Worm (Caenorhabditis elegans): ENCODE results near the gene F19G12.3.

F19G12.3 gene

DNA sequence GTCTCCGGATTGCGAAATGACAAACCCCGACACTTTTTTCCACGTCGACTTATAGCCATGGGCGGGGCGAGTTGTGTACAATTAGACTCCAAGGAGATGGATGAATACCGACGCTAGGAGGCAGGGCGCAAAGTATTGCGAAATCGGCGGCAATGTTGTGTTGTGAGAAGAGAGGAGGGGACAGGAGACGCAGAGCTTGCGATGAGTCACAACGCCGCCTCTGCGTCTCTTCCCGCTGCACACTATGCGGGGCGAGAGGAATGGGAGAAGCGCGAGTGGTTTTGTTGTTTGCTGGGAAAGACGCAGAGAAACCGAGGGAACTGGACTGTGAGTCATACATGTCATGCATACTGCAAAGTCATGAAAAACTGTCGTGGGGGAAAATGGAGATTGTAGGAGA lies 29.8 kb downstream of the F19G12.3 start (continued):
- peak; percentile 64 for TF ChIP-seq irx-1 (tag; optimal IDR thresholded peaks at IDR 0.05)

DNA sequence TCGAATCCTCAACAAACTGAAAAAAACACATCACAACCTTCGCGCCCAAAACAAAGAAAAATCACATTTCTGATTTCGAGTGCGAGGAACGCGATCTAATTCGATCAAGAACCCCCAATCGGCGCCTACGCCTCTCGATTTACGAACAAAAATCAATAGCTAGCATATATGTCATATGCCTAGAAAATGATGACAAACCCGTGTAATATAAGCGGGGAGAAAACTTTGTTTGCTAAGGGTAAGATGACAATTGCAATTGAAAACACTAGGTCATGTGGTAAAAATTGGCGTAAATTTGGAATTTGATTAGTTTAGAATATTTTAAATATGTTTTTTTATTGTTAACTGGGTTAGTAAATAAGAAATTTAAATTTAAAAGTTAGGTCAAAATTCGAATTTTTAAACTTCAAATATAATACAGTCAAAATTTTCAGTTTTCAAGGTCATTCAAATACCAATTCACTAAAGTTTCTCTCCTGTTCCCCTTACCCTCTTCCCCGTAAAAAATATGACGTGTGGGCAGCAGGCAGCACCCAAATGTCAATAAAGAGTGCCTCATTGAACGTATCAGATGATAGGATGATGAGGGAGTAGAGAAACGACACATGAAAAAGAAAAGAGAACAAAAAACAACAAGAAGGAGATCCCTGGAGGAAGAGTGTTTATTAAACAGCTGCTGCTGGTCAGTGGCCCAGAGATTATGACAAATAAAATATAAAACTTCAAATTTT lies 31.9 kb downstream of the F19G12.3 start:
- TF ChIP-seq nhr-19 (GFP tag; conservative IDR thresholded peaks at IDR 0.05) (peak; percentile 48; the same call in 1 of the 2 replicates), fos-1 (tag; optimal IDR thresholded peaks at IDR 0.05) (peak; percentile 14), lir-3 (tag; optimal IDR thresholded peaks at IDR 0.05; ENCODE audit: poor library complexity) (peak; percentile 26), irx-1 (tag; optimal IDR thresholded peaks at IDR 0.05) (peak; percentile 29), lsy-2 (tag; optimal IDR thresholded peaks at IDR 0.05) (peak; percentile 30 to 69), C16A3.4 (tag; optimal IDR thresholded peaks at IDR 0.05) (peak; percentile 68), fkh-4 (tag; optimal IDR thresholded peaks at IDR 0.05; ENCODE audit: borderline replicate concordance) (no peak), blmp-1 (tag; optimal IDR thresholded peaks at IDR 0.05) (peak; percentile 77), efl-1 (optimal IDR thresholded peaks at IDR 0.05) (peak in 1 of 2 experiments; percentile 2), efl-1 (GFP tag; optimal IDR thresholded peaks at IDR 0.05 in 1 of 2) (no peak), lin-13 (GFP tag; optimal IDR thresholded peaks at IDR 0.05) (no peak), vab-15 (tag; optimal IDR thresholded peaks at IDR 0.05) (no peak), swsn-7 (tag; optimal IDR thresholded peaks at IDR 0.05) (peak; percentile 41), nhr-28 (tag; optimal IDR thresholded peaks at IDR 0.05) (no peak), ztf-4 (tag; optimal IDR thresholded peaks at IDR 0.05) (peak; percentile 52), ceh-90 (tag; optimal IDR thresholded peaks at IDR 0.05) (no peak), nhr-71 (tag; optimal IDR thresholded peaks at IDR 0.05) (peak; percentile 79), jun-1 (tag; optimal IDR thresholded peaks at IDR 0.05) (no peak), ceh-82 (tag; optimal IDR thresholded peaks at IDR 0.05) (peak in 1 of 3 experiments; percentile 21), zip-4 (GFP tag; optimal IDR thresholded peaks at IDR 0.05) (no peak), nhr-20 (tag; optimal IDR thresholded peaks at IDR 0.05) (peak; percentile 74), lin-14 (GFP tag; optimal IDR thresholded peaks at IDR 0.05) (peak; percentile 92), skn-1 (tag; optimal IDR thresholded peaks at IDR 0.05) (peak; percentile 100), nhr-77 (tag; optimal IDR thresholded peaks at IDR 0.05) (peak; percentile 23), nhr-85 (tag) (peak; percentile 87), lin-35 (GFP tag; optimal IDR thresholded peaks at IDR 0.05) (peak in 1 of 2 experiments; percentile 54), mdl-1 (tag; optimal IDR thresholded peaks at IDR 0.05) (peak in 1 of 2 experiments; percentile 74), snu-23 (GFP tag; optimal IDR thresholded peaks at IDR 0.05) (peak; percentile 68), dpl-1 (GFP tag; optimal IDR thresholded peaks at IDR 0.05) (peak in 1 of 3 experiments; percentile 25), tbx-2 (tag; optimal IDR thresholded peaks at IDR 0.05) (peak; percentile 49), mep-1 (tag; optimal IDR thresholded peaks at IDR 0.05) (peak; percentile 71), snpc-4 (tag; optimal IDR thresholded peaks at IDR 0.05) (peak; percentile 30), ztf-11 (tag; optimal IDR thresholded peaks at IDR 0.05) (no peak), mab-9 (GFP tag; IDR thresholded peaks at IDR 0.05) (no peak), nhr-47 (tag; optimal IDR thresholded peaks at IDR 0.05) (peak; percentile 39), rnt-1 (tag; optimal IDR thresholded peaks at IDR 0.05) (peak; percentile 61), xbp-1 (tag; optimal IDR thresholded peaks at IDR 0.05) (peak; percentile 7), nhr-90 (tag; optimal IDR thresholded peaks at IDR 0.05; ENCODE audit: poor library complexity) (peak; percentile 40), elt-3 (tag; optimal IDR thresholded peaks at IDR 0.05) (no peak)

DNA sequence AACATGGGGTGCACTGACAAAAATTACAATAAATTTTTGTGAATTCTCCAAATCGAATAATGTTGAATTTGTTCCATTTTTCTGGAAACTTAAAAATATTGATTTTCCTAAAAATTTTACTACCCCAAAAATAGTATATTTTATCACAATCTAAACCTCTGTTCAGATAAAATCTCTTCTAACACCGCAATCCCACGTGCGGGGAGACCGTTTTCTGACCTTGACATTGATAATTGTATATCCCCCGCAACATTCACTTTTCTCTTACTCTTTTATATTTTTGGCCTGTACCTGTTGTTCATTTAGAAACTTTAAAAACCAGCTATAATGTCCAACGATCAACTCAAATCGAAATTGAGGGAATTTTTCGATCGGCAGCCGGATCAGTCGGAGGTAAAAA lies 34.2 kb downstream of the F19G12.3 start, which contains the start of gene D1005.2:
TSS of gene D1005.2 (plus strand) at position 230 of the 400 bp plus-strand sequence.
- TF ChIP-seq nhr-28 (tag; optimal IDR thresholded peaks at IDR 0.05), result no peak
- TF ChIP-seq nhr-11 (tag; optimal IDR thresholded peaks at IDR 0.05), result no peak
- TF ChIP-seq efl-1 (optimal IDR thresholded peaks at IDR 0.05), result no peak
- no peak for TF ChIP-seq efl-1 (GFP tag; optimal IDR thresholded peaks at IDR 0.05 in 1 of 2)
- TF ChIP-seq nhr-12 (tag; optimal IDR thresholded peaks at IDR 0.05), result no peak
- TF ChIP-seq mep-1 (tag; optimal IDR thresholded peaks at IDR 0.05), result peak; percentile 6
- no peak for TF ChIP-seq rnt-1 (tag; optimal IDR thresholded peaks at IDR 0.05)
- TF ChIP-seq blmp-1 (tag; optimal IDR thresholded peaks at IDR 0.05), result peak; percentile 93
- TF ChIP-seq snu-23 (GFP tag; optimal IDR thresholded peaks at IDR 0.05), result no peak
- peak in 1 of 2 experiments; percentile 32 for TF ChIP-seq mdl-1 (tag; optimal IDR thresholded peaks at IDR 0.05)
- TF ChIP-seq ama-1 (optimal IDR thresholded peaks at IDR 0.05), result no peak
- peak; percentile 37 for TF ChIP-seq lin-14 (GFP tag; optimal IDR thresholded peaks at IDR 0.05)
- TF ChIP-seq fkh-8 (tag; optimal IDR thresholded peaks at IDR 0.05), result no peak
- TF ChIP-seq elt-3 (tag; optimal IDR thresholded peaks at IDR 0.05), result peak in 3 of 6 experiments; percentile 6 to 56 (median 37)

Measured in whole organism, L1 larva.